Worm (Caenorhabditis elegans): ENCODE data around the gene pitr-6.

The pitr-6 gene

ce11 chrII:12456633-12457032 lies 11.5 kb downstream of the pitr-6 start, which contains the start of gene sre-32:
Gene sre-32 (minus strand): TSS chrII:12456733.
- TF ChIP-seq nhr-12 (tag; optimal IDR thresholded peaks at IDR 0.05) = no peak
- TF ChIP-seq ama-1 (optimal IDR thresholded peaks at IDR 0.05) = no peak
- no peak for TF ChIP-seq ztf-4 (tag; optimal IDR thresholded peaks at IDR 0.05)
- TF ChIP-seq snpc-4 (tag; optimal IDR thresholded peaks at IDR 0.05) = no peak
- no peak for TF ChIP-seq unc-55 (GFP tag; optimal IDR thresholded peaks at IDR 0.05)
- no peak for TF ChIP-seq F13H6.1 (tag; optimal IDR thresholded peaks at IDR 0.05)
- TF ChIP-seq ceh-82 (tag; optimal IDR thresholded peaks at IDR 0.05) = no peak
- no peak for TF ChIP-seq lin-13 (GFP tag; optimal IDR thresholded peaks at IDR 0.05)
- no peak for TF ChIP-seq sma-3 (GFP tag; optimal IDR thresholded peaks at IDR 0.05)

- TF ChIP-seq unc-55 (GFP tag; optimal IDR thresholded peaks at IDR 0.05) (no peak), unc-39 (tag; optimal IDR thresholded peaks at IDR 0.05) (no peak), mbf-1 (tag; optimal IDR thresholded peaks at IDR 0.05) (no peak), nhr-21 (tag; optimal IDR thresholded peaks at IDR 0.05) (no peak), elt-1 (tag; optimal IDR thresholded peaks at IDR 0.05) (no peak), lin-11 (tag; optimal IDR thresholded peaks at IDR 0.05) (no peak), peb-1 (tag; optimal IDR thresholded peaks at IDR 0.05) (no peak), unc-62 (GFP tag; optimal IDR thresholded peaks at IDR 0.05) (no peak), ceh-82 (tag; optimal IDR thresholded peaks at IDR 0.05) (no peak), ZK546.5 (tag; optimal IDR thresholded peaks at IDR 0.05) (no peak), mdl-1 (tag; optimal IDR thresholded peaks at IDR 0.05) (no peak), ceh-16 (tag; optimal IDR thresholded peaks at IDR 0.05) (no peak), sma-3 (GFP tag; optimal IDR thresholded peaks at IDR 0.05) (no peak), F13H6.1 (tag; optimal IDR thresholded peaks at IDR 0.05) (no peak), nhr-129 (tag; optimal IDR thresholded peaks at IDR 0.05) (no peak), ztf-1 (GFP tag; conservative IDR thresholded peaks at IDR 0.05) (no peak), egl-27 (tag; optimal IDR thresholded peaks at IDR 0.05) (no peak), sma-9 (GFP tag; optimal IDR thresholded peaks at IDR 0.05) (no peak), sma-9 (tag; optimal IDR thresholded peaks at IDR 0.05) (no peak), lin-39 (tag; optimal IDR thresholded peaks at IDR 0.05) (no peak), fos-1 (tag; optimal IDR thresholded peaks at IDR 0.05) (no peak)
These were observed 12.1 kb downstream of the pitr-6 start, which contains the start of gene sre-38 for ce11 chrII:12457275-12457674. Gene sre-38 (plus strand): TSS chrII:12457575.

- TF ChIP-seq Y55F3AM.14 (GFP tag; optimal IDR thresholded peaks at IDR 0.05) = no peak
- TF ChIP-seq nhr-129 (tag; optimal IDR thresholded peaks at IDR 0.05) = peak; percentile 40
- peak; percentile 93 for TF ChIP-seq unc-55 (GFP tag; optimal IDR thresholded peaks at IDR 0.05)
- TF ChIP-seq dmd-4 (tag; optimal IDR thresholded peaks at IDR 0.05) = no peak
- peak; percentile 68 for TF ChIP-seq mab-5 (tag; optimal IDR thresholded peaks at IDR 0.05)
- peak; percentile 49 for TF ChIP-seq nhr-237 (tag; optimal IDR thresholded peaks at IDR 0.05)
- TF ChIP-seq sem-4 (tag; optimal IDR thresholded peaks at IDR 0.05) = peak; percentile 58
- TF ChIP-seq unc-39 (tag; optimal IDR thresholded peaks at IDR 0.05) = no peak
- no peak for TF ChIP-seq nhr-11 (tag; optimal IDR thresholded peaks at IDR 0.05)
- TF ChIP-seq lin-13 (GFP tag; optimal IDR thresholded peaks at IDR 0.05) = peak; percentile 85
- TF ChIP-seq fos-1 (tag; optimal IDR thresholded peaks at IDR 0.05) = no peak
- TF ChIP-seq ztf-11 (tag; optimal IDR thresholded peaks at IDR 0.05) = no peak
- TF ChIP-seq nhr-77 (tag; optimal IDR thresholded peaks at IDR 0.05) = no peak
- TF ChIP-seq lin-39 (tag; optimal IDR thresholded peaks at IDR 0.05) = no peak
- no peak for TF ChIP-seq nhr-23 (tag; optimal IDR thresholded peaks at IDR 0.05)
- TF ChIP-seq mbf-1 (tag; optimal IDR thresholded peaks at IDR 0.05) = no peak
- no peak for TF ChIP-seq ceh-82 (tag; optimal IDR thresholded peaks at IDR 0.05)
- peak; percentile 85 for TF ChIP-seq snpc-4 (tag; optimal IDR thresholded peaks at IDR 0.05)
- TF ChIP-seq nhr-12 (tag; optimal IDR thresholded peaks at IDR 0.05) = no peak
- no peak for TF ChIP-seq peb-1 (tag; optimal IDR thresholded peaks at IDR 0.05)
- no peak for TF ChIP-seq elt-1 (tag; optimal IDR thresholded peaks at IDR 0.05)
- peak; percentile 71 for TF ChIP-seq egl-27 (tag; optimal IDR thresholded peaks at IDR 0.05)
- TF ChIP-seq nhr-21 (tag; optimal IDR thresholded peaks at IDR 0.05) = peak; percentile 72
- TF ChIP-seq F13H6.1 (tag; optimal IDR thresholded peaks at IDR 0.05) = peak; percentile 74
- no peak for TF ChIP-seq alr-1 (tag; optimal IDR thresholded peaks at IDR 0.05)
- peak; percentile 81 for TF ChIP-seq nhr-25 (tag; optimal IDR thresholded peaks at IDR 0.05)
- no peak for TF ChIP-seq ama-1 (optimal IDR thresholded peaks at IDR 0.05)
- TF ChIP-seq elt-3 (tag; optimal IDR thresholded peaks at IDR 0.05) = no peak
- TF ChIP-seq lsy-2 (tag; optimal IDR thresholded peaks at IDR 0.05) = peak; percentile 86 to 92
- TF ChIP-seq ztf-1 (GFP tag; conservative IDR thresholded peaks at IDR 0.05) = no peak
- TF ChIP-seq sma-3 (GFP tag; optimal IDR thresholded peaks at IDR 0.05) = peak; percentile 82
- TF ChIP-seq lin-11 (tag; optimal IDR thresholded peaks at IDR 0.05) = peak; percentile 66
- TF ChIP-seq nhr-6 (tag; optimal IDR thresholded peaks at IDR 0.05) = peak; percentile 13
- TF ChIP-seq ztf-4 (tag; optimal IDR thresholded peaks at IDR 0.05) = peak; percentile 36
- TF ChIP-seq ceh-16 (tag; optimal IDR thresholded peaks at IDR 0.05) = no peak
- TF ChIP-seq nhr-10 (tag; optimal IDR thresholded peaks at IDR 0.05) = peak; percentile 41
- peak; percentile 47 for TF ChIP-seq ZK546.5 (tag; optimal IDR thresholded peaks at IDR 0.05)
- TF ChIP-seq R02D3.7 (tag; optimal IDR thresholded peaks at IDR 0.05) = peak; percentile 49
- TF ChIP-seq zag-1 (tag; optimal IDR thresholded peaks at IDR 0.05) = peak; percentile 7
- no peak for TF ChIP-seq aly-2 (tag; optimal IDR thresholded peaks at IDR 0.05)
- peak; percentile 86 for TF ChIP-seq sma-9 (GFP tag; optimal IDR thresholded peaks at IDR 0.05)
- no peak for TF ChIP-seq sma-9 (tag; optimal IDR thresholded peaks at IDR 0.05)
- peak; percentile 82 for TF ChIP-seq crh-2 (tag; optimal IDR thresholded peaks at IDR 0.05)
- TF ChIP-seq C34F6.9 (tag; optimal IDR thresholded peaks at IDR 0.05) = peak; percentile 85
- no peak for TF ChIP-seq skn-1 (tag; optimal IDR thresholded peaks at IDR 0.05)
These were observed 14.3 kb downstream of the pitr-6 start, which contains the start of gene tag-281 for ce11 chrII:12459422-12459821. Gene tag-281 (plus strand): TSS chrII:12459761.

Measured in whole organism, L2 larva.